Fruit fly (Drosophila melanogaster): ENCODE measurements around the gene CG34434.

DNA sequence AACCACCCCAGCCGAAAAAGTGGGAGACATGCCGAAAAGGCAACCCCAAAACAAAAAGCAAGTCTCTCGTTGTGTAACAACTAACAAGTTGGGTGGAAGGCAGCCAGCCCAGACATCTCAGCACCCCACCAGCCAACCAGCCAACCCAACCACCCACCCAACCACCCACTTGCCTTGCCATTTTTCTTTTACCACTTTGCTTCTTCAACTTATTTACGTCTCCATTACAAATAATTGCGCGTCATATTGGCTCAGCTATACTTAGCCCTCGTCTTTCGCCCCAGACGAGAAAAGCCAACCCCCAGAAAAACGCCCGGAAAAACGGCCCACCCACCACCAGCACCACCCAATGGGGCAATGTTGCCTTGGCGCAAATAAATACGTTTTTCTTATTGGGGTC is 13.9 kb downstream of the CG34434 start:
- TF ChIP-seq CG8478 (optimal IDR thresholded peaks at IDR 0.05) (no peak), CTCF (optimal IDR thresholded peaks at IDR 0.05) (no peak)
